Worm (Caenorhabditis elegans) whole organism, young adult: ENCODE results near the gene gid-7.

Source experiments
- B0261.1 ChIP-seq: sonication (generic microtip); optimal IDR thresholded peaks from 2 replicates; lab custom pipeline; 2016; ENCODE audit warnings: mild to moderate bottlenecking, missing genetic modification characterization, moderate library complexity, missing compliant biosample characterization
- C17E4.6 ChIP-seq: fragments of 200-800 bp; sonication (Bioruptor generic); IDR thresholded peaks from 2 replicates; pipeline ENCODE4 v1.3.6; 2022; ENCODE audit warnings: missing genetic modification reagents, missing genetic modification characterization, missing compliant biosample characterization
- F10E7.11 ChIP-seq: sonication (generic microtip); optimal IDR thresholded peaks from 2 replicates; lab custom pipeline; 2017; ENCODE audit warnings: mild to moderate bottlenecking, missing genetic modification characterization, moderate library complexity, missing compliant biosample characterization
- F23B12.7 ChIP-seq: sonication (generic microtip); optimal IDR thresholded peaks from 2 replicates; lab custom pipeline; 2017; ENCODE audit warnings: missing genetic modification characterization, mild to moderate bottlenecking, missing compliant biosample characterization, antibody characterized with exemption, moderate library complexity; ENCODE audit not compliant: insufficient read depth
- F33H1.4 ChIP-seq: fragments of 200-800 bp; sonication (Bioruptor generic); IDR thresholded peaks from 2 replicates; pipeline ENCODE4 v1.3.6; 2022; ENCODE audit warnings: missing genetic modification reagents, missing genetic modification characterization, missing compliant biosample characterization
- F55B11.4 ChIP-seq: sonication (generic microtip); optimal IDR thresholded peaks from 2 replicates; lab custom pipeline; 2016; ENCODE audit warnings: missing compliant biosample characterization, missing genetic modification characterization, borderline replicate concordance; ENCODE audit not compliant: insufficient read depth
- F57C9.4 ChIP-seq: sonication (generic microtip); optimal IDR thresholded peaks from 2 replicates; lab custom pipeline; 2017; ENCODE audit warnings: mild to moderate bottlenecking, missing genetic modification characterization, missing compliant biosample characterization
- T07F8.4 ChIP-seq: sonication (generic microtip); optimal IDR thresholded peaks from 2 replicates; lab custom pipeline; 2016; ENCODE audit warnings: mild to moderate bottlenecking, missing genetic modification characterization, moderate library complexity, missing compliant biosample characterization
- T26A5.8 ChIP-seq: sonication (generic microtip); optimal IDR thresholded peaks from 2 replicates; lab custom pipeline; 2016; ENCODE audit warnings: missing genetic modification characterization, missing compliant biosample characterization
- Y53G8AR.9 ChIP-seq: fragments of 200-800 bp; sonication (Bioruptor generic); conservative IDR thresholded peaks from 2 replicates; pipeline ENCODE4 v1.3.6; 2022; ENCODE audit warnings: missing genetic modification reagents, missing genetic modification characterization, missing compliant biosample characterization
- Y56A3A.18 ChIP-seq: fragments of 200-800 bp; sonication (Bioruptor generic); IDR thresholded peaks from 2 replicates; pipeline ENCODE4 v1.3.6; 2022; ENCODE audit warnings: missing genetic modification reagents, missing genetic modification characterization, missing compliant biosample characterization
- akir-1 ChIP-seq: fragments of 200-800 bp; sonication (Bioruptor generic); optimal IDR thresholded peaks from 2 replicates; lab custom pipeline; 2018; ENCODE audit warnings: mild to moderate bottlenecking, missing genetic modification characterization, moderate library complexity, missing compliant biosample characterization
- atf-7 ChIP-seq: sonication (generic microtip); optimal IDR thresholded peaks from 2 replicates; lab custom pipeline; 2017; ENCODE audit warnings: mild to moderate bottlenecking, missing genetic modification characterization, missing compliant biosample characterization
- attf-3 ChIP-seq: fragments of 200-800 bp; sonication (Bioruptor generic); conservative IDR thresholded peaks from 2 replicates; pipeline ENCODE4 v1.3.6; 2022; ENCODE audit warnings: missing genetic modification reagents, missing genetic modification characterization, missing compliant biosample characterization
- attf-5 ChIP-seq: fragments of 200-800 bp; sonication (Bioruptor generic); optimal IDR thresholded peaks from 2 replicates; lab custom pipeline; 2018; ENCODE audit warnings: mild to moderate bottlenecking, missing genetic modification characterization, missing compliant biosample characterization
- attf-6 ChIP-seq: fragments of 200-800 bp; sonication (Bioruptor generic); IDR thresholded peaks from 2 replicates; pipeline ENCODE4 v1.3.6; 2022; ENCODE audit warnings: missing genetic modification reagents, missing genetic modification characterization, missing compliant biosample characterization
- ccch-3 ChIP-seq: fragments of 200-800 bp; sonication (Bioruptor generic); optimal IDR thresholded peaks from 2 replicates; lab custom pipeline; 2018; ENCODE audit warnings: mild to moderate bottlenecking, missing genetic modification characterization, missing compliant biosample characterization
- ceh-100 ChIP-seq: fragments of 200-800 bp; sonication (Bioruptor generic); IDR thresholded peaks from 2 replicates; pipeline ENCODE4 v1.3.6; 2022; ENCODE audit warnings: missing genetic modification reagents, missing genetic modification characterization, missing compliant biosample characterization
- chd-7 ChIP-seq: sonication (generic microtip); optimal IDR thresholded peaks from 2 replicates; lab custom pipeline; 2016; ENCODE audit warnings: mild to moderate bottlenecking, missing genetic modification characterization, moderate library complexity, missing compliant biosample characterization
- dox-1 ChIP-seq: fragments of 200-800 bp; sonication (Bioruptor generic); IDR thresholded peaks from 2 replicates; pipeline ENCODE4 v1.3.6; 2022; ENCODE audit warnings: missing genetic modification reagents, missing genetic modification characterization, missing compliant biosample characterization
- dpl-1 ChIP-seq: fragments of 150-350 bp; optimal IDR thresholded peaks from 2 replicates; lab custom pipeline; 2014; ENCODE audit warnings: missing biosample characterization, missing genetic modification reagents, missing genetic modification characterization
- efl-1 ChIP-seq: fragments of 150-350 bp; optimal IDR thresholded peaks from 2 replicates; lab custom pipeline; 2014; ENCODE audit warnings: missing biosample characterization, missing genetic modification reagents, missing genetic modification characterization
- egl-18 ChIP-seq: fragments of 200-800 bp; sonication (Bioruptor generic); IDR thresholded peaks from 2 replicates; pipeline ENCODE4 v1.3.6; 2022; ENCODE audit warnings: missing genetic modification reagents, missing genetic modification characterization, missing compliant biosample characterization
- gei-17 ChIP-seq: fragments of 200-800 bp; sonication (Bioruptor generic); optimal IDR thresholded peaks from 2 replicates; lab custom pipeline; 2018; ENCODE audit warnings: mild to moderate bottlenecking, missing genetic modification characterization, missing compliant biosample characterization
- him-1 ChIP-seq: sonication (generic microtip); optimal IDR thresholded peaks from 2 replicates; lab custom pipeline; 2016; ENCODE audit warnings: missing genotype, missing genetic modification reagents, missing genetic modification characterization, missing compliant biosample characterization
- let-607 ChIP-seq, 2 experiments: fragments of 200-800 bp in 1 of 2; sonication (Bioruptor generic) in 1 of 2; sonication (generic microtip) in 1 of 2; optimal IDR thresholded peaks; 2 replicates each; lab custom pipeline; 2016 to 2018; ENCODE audit warnings: mild to moderate bottlenecking in 2 of 2, missing compliant biosample characterization in 2 of 2, missing genetic modification characterization in 2 of 2, moderate library complexity in 2 of 2, missing genotype in 1 of 2
- lin-35 ChIP-seq, 3 experiments: fragments of 150-350 bp in 2 of 3; sonication (generic microtip) in 1 of 3; optimal IDR thresholded peaks; 2 replicates each; lab custom pipeline; 2014 to 2018; ENCODE audit warnings: missing biosample characterization in 3 of 3, missing genetic modification characterization in 3 of 3, missing genetic modification reagents in 3 of 3
- lin-54 ChIP-seq: fragments of 200-800 bp; sonication (Bioruptor generic); optimal IDR thresholded peaks from 2 replicates; lab custom pipeline; 2018; ENCODE audit warnings: mild to moderate bottlenecking, missing genetic modification characterization, missing compliant biosample characterization
- lir-1 ChIP-seq: fragments of 200-800 bp; sonication (Bioruptor generic); conservative IDR thresholded peaks from 2 replicates; pipeline ENCODE4 v1.3.6; 2022; ENCODE audit warnings: missing genetic modification reagents, missing genetic modification characterization, missing compliant biosample characterization
- lsl-1 ChIP-seq: fragments of 200-800 bp; sonication (Bioruptor generic); optimal IDR thresholded peaks from 2 replicates; lab custom pipeline; 2018; ENCODE audit warnings: mild to moderate bottlenecking, missing genetic modification characterization, moderate library complexity, missing compliant biosample characterization
- madf-6 ChIP-seq: fragments of 200-800 bp; sonication (Bioruptor generic); IDR thresholded peaks from 2 replicates; pipeline ENCODE4 v1.3.6; 2022; ENCODE audit warnings: missing genetic modification reagents, missing genetic modification characterization, missing compliant biosample characterization
- madf-8 ChIP-seq: fragments of 200-800 bp; sonication (Bioruptor generic); conservative IDR thresholded peaks from 2 replicates; pipeline ENCODE4 v1.3.6; 2022; ENCODE audit warnings: missing genetic modification reagents, missing genetic modification characterization, missing compliant biosample characterization
- mcd-1 ChIP-seq: fragments of 200-800 bp; sonication (Bioruptor generic); IDR thresholded peaks from 2 replicates; pipeline ENCODE4 v1.3.6; 2022; ENCODE audit warnings: missing genetic modification reagents, missing genetic modification characterization, missing compliant biosample characterization
- mes-4 ChIP-seq: sonication (generic microtip); optimal IDR thresholded peaks from 2 replicates; lab custom pipeline; 2016; ENCODE audit warnings: missing genotype, missing genetic modification characterization, missing compliant biosample characterization
- nfya-1 ChIP-seq: sonication (generic microtip); optimal IDR thresholded peaks from 2 replicates; lab custom pipeline; 2017; ENCODE audit warnings: antibody characterized with exemption, missing compliant biosample characterization, missing genetic modification characterization, borderline replicate concordance; ENCODE audit not compliant: insufficient read depth
- nhr-179 ChIP-seq: sonication (generic microtip); optimal IDR thresholded peaks from 2 replicates; lab custom pipeline; 2016; ENCODE audit warnings: mild to moderate bottlenecking, missing genetic modification characterization, missing compliant biosample characterization
- nhr-27 ChIP-seq: fragments of 200-800 bp; sonication (Bioruptor generic); optimal IDR thresholded peaks from 2 replicates; lab custom pipeline; 2018; ENCODE audit warnings: mild to moderate bottlenecking, missing genetic modification characterization, moderate library complexity, missing compliant biosample characterization
- pha-4 ChIP-seq: fragments of 150-350 bp; sonication (generic microtip); optimal IDR thresholded peaks from 2 replicates; lab custom pipeline; 2014; ENCODE audit warnings: missing biosample characterization, missing genetic modification reagents, missing genetic modification characterization
- rcor-1 ChIP-seq: fragments of 200-800 bp; sonication (Bioruptor generic); IDR thresholded peaks from 2 replicates; pipeline ENCODE4 v1.3.6; 2022; ENCODE audit warnings: missing genetic modification reagents, missing genetic modification characterization, missing compliant biosample characterization
- sea-2 ChIP-seq: fragments of 200-800 bp; sonication (Bioruptor generic); IDR thresholded peaks from 2 replicates; pipeline ENCODE4 v1.3.6; 2022; ENCODE audit warnings: missing genetic modification characterization, missing compliant biosample characterization
- snpc-1.1 ChIP-seq: sonication (generic microtip); optimal IDR thresholded peaks from 2 replicates; lab custom pipeline; 2017; ENCODE audit warnings: missing genetic modification characterization, mild to moderate bottlenecking, missing compliant biosample characterization, antibody characterized with exemption, moderate library complexity, missing genotype, missing genetic modification reagents; ENCODE audit not compliant: insufficient read depth
- snpc-3.4 ChIP-seq: sonication (generic microtip); optimal IDR thresholded peaks from 2 replicates; lab custom pipeline; 2017; ENCODE audit warnings: missing genetic modification characterization, mild to moderate bottlenecking, missing compliant biosample characterization, antibody characterized with exemption, moderate library complexity, missing genotype, missing genetic modification reagents
- zfh-2 ChIP-seq: fragments of 200-800 bp; sonication (Bioruptor generic); conservative IDR thresholded peaks from 2 replicates; pipeline ENCODE4 v1.3.6; 2022; ENCODE audit warnings: missing genetic modification reagents, missing genetic modification characterization, missing compliant biosample characterization
- ztf-18 ChIP-seq: sonication (generic microtip); optimal IDR thresholded peaks from 2 replicates; lab custom pipeline; 2016; ENCODE audit warnings: missing genotype, mild to moderate bottlenecking, missing genetic modification characterization, missing compliant biosample characterization
- ztf-3 ChIP-seq: fragments of 200-800 bp; sonication (Bioruptor generic); optimal IDR thresholded peaks from 2 replicates; lab custom pipeline; 2018; ENCODE audit warnings: mild to moderate bottlenecking, missing genetic modification characterization, missing compliant biosample characterization

The gid-7 gene

ce11 chrV:3760839-3761238 is 4.0 kb upstream of the gid-7 start, which contains the start of gene oac-55:
oac-55 (plus strand) TSS chrV:3761139.
- TF ChIP-seq ceh-100 (GFP tag; lab: Robert Waterston, UW) (no peak), Y53G8AR.9 (GFP tag; lab: Robert Waterston, UW) (no peak), nfya-1 (tag; lab: Kevin White, UChicago) (no peak), snpc-1.1 (tag; lab: Kevin White, UChicago) (no peak), T26A5.8 (no peak), akir-1 (no peak), lir-1 (GFP tag; lab: Robert Waterston, UW) (no peak), F57C9.4 (tag; lab: Kevin White, UChicago) (no peak), attf-3 (GFP tag; lab: Robert Waterston, UW) (no peak), gei-17 (GFP tag; lab: Kevin White, UChicago) (no peak), F55B11.4 (tag; lab: Kevin White, UChicago) (no peak)

- TF ChIP-seq egl-18 (GFP tag; lab: Robert Waterston, UW), result no peak
- no peak for TF ChIP-seq mes-4 (tag; lab: Kevin White, UChicago)
- peak; percentile 33; the same call in 1 of the 2 replicates for TF ChIP-seq madf-8 (GFP tag; lab: Robert Waterston, UW)
- no peak for TF ChIP-seq him-1 (tag; lab: Kevin White, UChicago)
- TF ChIP-seq efl-1 (GFP tag; lab: Kevin White, UChicago), result peak; percentile 80
- TF ChIP-seq C17E4.6, result no peak
- peak; percentile 38 for TF ChIP-seq lsl-1 (GFP tag; lab: Kevin White, UChicago)
- no peak for TF ChIP-seq let-607 (tag; optimal IDR thresholded peaks at IDR 0.05; lab: Kevin White, UChicago)
- no peak for TF ChIP-seq nhr-179 (tag; lab: Kevin White, UChicago)
- TF ChIP-seq pha-4 (tag; lab: Kevin White, UChicago), result peak; percentile 8
- TF ChIP-seq dox-1 (GFP tag; lab: Robert Waterston, UW), result peak; percentile 48
- no peak for TF ChIP-seq B0261.1
- no peak for TF ChIP-seq attf-6
- peak; percentile 88 for TF ChIP-seq lin-54 (GFP tag; lab: Kevin White, UChicago)
- TF ChIP-seq dpl-1 (GFP tag; lab: Kevin White, UChicago), result peak; percentile 84
- peak; percentile 7 for TF ChIP-seq snpc-3.4 (tag; lab: Kevin White, UChicago)
- no peak for TF ChIP-seq T07F8.4 (tag; lab: Kevin White, UChicago)
- peak; percentile 49; the same call in 1 of the 2 replicates for TF ChIP-seq madf-6
- no peak for TF ChIP-seq Y56A3A.18 (GFP tag; lab: Robert Waterston, UW)
- TF ChIP-seq ztf-3, result no peak
- TF ChIP-seq atf-7 (tag; lab: Kevin White, UChicago), result no peak
- TF ChIP-seq snpc-1.1 (tag; lab: Kevin White, UChicago), result peak; percentile 9
- TF ChIP-seq nhr-27 (tag; lab: Kevin White, UChicago), result no peak
- no peak for TF ChIP-seq F33H1.4 (GFP tag; lab: Robert Waterston, UW)
- TF ChIP-seq lin-35 (GFP tag; optimal IDR thresholded peaks at IDR 0.05; lab: Kevin White, UChicago), result peak in 2 of 3 experiments; percentile 32 to 87
- peak; percentile 71 for TF ChIP-seq attf-5 (GFP tag; lab: Kevin White, UChicago)
- TF ChIP-seq F10E7.11 (tag; lab: Kevin White, UChicago), result no peak
- TF ChIP-seq chd-7 (tag; lab: Kevin White, UChicago), result no peak
- TF ChIP-seq rcor-1 (GFP tag; lab: Robert Waterston, UW), result 0 out of 2 replicates have a peak, but pooled peaks have one; percentile 9
- peak; percentile 77 for TF ChIP-seq F23B12.7 (tag; lab: Kevin White, UChicago)
- TF ChIP-seq attf-3 (GFP tag; lab: Robert Waterston, UW), result peak; percentile 98
- TF ChIP-seq mcd-1 (GFP tag; lab: Robert Waterston, UW), result peak; percentile 22; the same call in 1 of the 2 replicates
- no peak for TF ChIP-seq ccch-3 (GFP tag; lab: Kevin White, UChicago)
- 0 out of 2 replicates have a peak, but pooled peaks have one; percentile 8 for TF ChIP-seq zfh-2 (GFP tag; lab: Robert Waterston, UW)
- no peak for TF ChIP-seq ztf-18 (tag; lab: Kevin White, UChicago)
- no peak for TF ChIP-seq sea-2 (GFP tag; lab: Robert Waterston, UW)
Observed at ce11 chrV:3759419-3759915, 2.6 kb upstream of the gid-7 start, which contains the start of gene chk-1. chk-1 (minus strand) TSS chrV:3759469.
